Fruit fly (Drosophila melanogaster) whole organism, prepupa: Measurements from ENCODE around the gene wnd.

Experiments used
- CG11902 ChIP-seq: fragments of 200-800 bp; sonication (Bioruptor generic); optimal IDR thresholded peaks from 3 replicates; lab custom pipeline; 2016; ENCODE audit warnings: missing biosample characterization, missing genetic modification characterization
- CG16779 ChIP-seq: fragments of 200-800 bp; sonication (Bioruptor generic); optimal IDR thresholded peaks from 3 replicates; lab custom pipeline; 2017; ENCODE audit warnings: missing biosample characterization, mild to moderate bottlenecking, missing genetic modification characterization
- CG4318 ChIP-seq: fragments of 200-800 bp; sonication (Bioruptor generic); optimal IDR thresholded peaks from 3 replicates; lab custom pipeline; 2017; ENCODE audit warnings: missing biosample characterization, mild to moderate bottlenecking, missing genetic modification characterization
- CG8319 ChIP-seq: fragments of 200-800 bp; sonication (Bioruptor generic); optimal IDR thresholded peaks from 3 replicates; lab custom pipeline; 2016; ENCODE audit warnings: missing biosample characterization, missing genetic modification characterization
- CG8632 ChIP-seq: fragments of 200-800 bp; sonication (Bioruptor generic); optimal IDR thresholded peaks from 3 replicates; lab custom pipeline; 2016; ENCODE audit warnings: missing biosample characterization, missing genetic modification characterization
- Eip75B ChIP-seq: fragments of 200-800 bp; sonication (Bioruptor generic); optimal IDR thresholded peaks from 3 replicates; lab custom pipeline; 2016; ENCODE audit warnings: missing biosample characterization, missing genetic modification characterization
- Ets96B ChIP-seq: fragments of 200-800 bp; optimal IDR thresholded peaks from 2 replicates; lab custom pipeline; 2019; ENCODE audit warnings: missing biosample characterization, mild to moderate bottlenecking, missing genetic modification characterization, moderate library complexity
- Gug ChIP-seq: fragments of 200-800 bp; sonication (Bioruptor generic); IDR thresholded peaks from 2 replicates; pipeline ENCODE4 v1.3.6; 2022; ENCODE audit warnings: missing biosample characterization, missing genetic modification characterization
- Hr4 ChIP-seq: fragments of 200-800 bp; sonication (Bioruptor generic); optimal IDR thresholded peaks from 3 replicates; lab custom pipeline; 2016; ENCODE audit warnings: missing biosample characterization, missing genetic modification characterization
- Lpt ChIP-seq: fragments of 200-800 bp; sonication (Bioruptor generic); optimal IDR thresholded peaks from 3 replicates; lab custom pipeline; 2016; ENCODE audit warnings: missing biosample characterization, missing genetic modification characterization
- Sox102F ChIP-seq: fragments of 200-800 bp; sonication (Bioruptor generic); optimal IDR thresholded peaks from 2 replicates; lab custom pipeline; 2016; ENCODE audit warnings: missing biosample characterization, mild to moderate bottlenecking, missing genetic modification characterization
- cyc ChIP-seq: fragments of 200-800 bp; sonication (Bioruptor generic); optimal IDR thresholded peaks from 3 replicates; lab custom pipeline; 2016; ENCODE audit warnings: missing biosample characterization, missing genetic modification characterization
- spab ChIP-seq: fragments of 200-800 bp; sonication (Bioruptor generic); optimal IDR thresholded peaks from 2 replicates; lab custom pipeline; 2017; ENCODE audit warnings: missing biosample characterization, mild to moderate bottlenecking, missing genetic modification characterization, missing genetic modification reagents
- ss ChIP-seq, 2 experiments: fragments of 200-800 bp; sonication (Bioruptor generic); optimal IDR thresholded peaks; 2 replicates in 1 of 2; 3 replicates in 1 of 2; lab custom pipeline; 2017 to 2018; ENCODE audit warnings: mild to moderate bottlenecking in 2 of 2, missing biosample characterization in 2 of 2, missing genetic modification characterization in 2 of 2, moderate library complexity in 1 of 2

- TF ChIP-seq CG8319, result no peak
- no peak for TF ChIP-seq Ets96B (tag; lab: Kevin White, UChicago)
- no peak for TF ChIP-seq Lpt (GFP tag; lab: Kevin White, UChicago)
- TF ChIP-seq Gug (GFP tag; lab: Robert Waterston, UW), result no peak
- no peak for TF ChIP-seq Hr4 (GFP tag; lab: Kevin White, UChicago)
- TF ChIP-seq spab (GFP tag; lab: Kevin White, UChicago), result no peak
- no peak for TF ChIP-seq CG8632
- no peak for TF ChIP-seq Sox102F (GFP tag; lab: Kevin White, UChicago)
- no peak for TF ChIP-seq cyc (GFP tag; lab: Kevin White, UChicago)
- TF ChIP-seq ss (GFP tag; optimal IDR thresholded peaks at IDR 0.05; lab: Kevin White, UChicago), result no peak
- no peak for TF ChIP-seq CG16779 (tag; lab: Kevin White, UChicago)
- no peak for TF ChIP-seq CG11902 (GFP tag; lab: Kevin White, UChicago)
- TF ChIP-seq CG4318 (GFP tag; lab: Kevin White, UChicago), result no peak
- no peak for TF ChIP-seq Eip75B
These were observed 54.8 kb downstream of the wnd start for dm6 chr3L:19580709-19581227.
